Worm (Caenorhabditis elegans) whole organism, L1 larva: ENCODE measurements around the gene glb-1.

Source experiments
- dsc-1 ChIP-seq: sonication (generic microtip); optimal IDR thresholded peaks from 2 replicates; lab custom pipeline; 2016; ENCODE audit warnings: mild to moderate bottlenecking, missing genetic modification characterization, missing compliant biosample characterization
- egl-27 ChIP-seq, 2 experiments: fragments of 150-350 bp in 1 of 2; sonication (generic microtip); optimal IDR thresholded peaks; 3 replicates each; lab custom pipeline; 2017 to 2018; ENCODE audit warnings: missing biosample characterization in 2 of 2, missing genetic modification characterization in 2 of 2, missing genetic modification reagents in 2 of 2
- rnt-1 ChIP-seq: sonication (generic microtip); optimal IDR thresholded peaks from 2 replicates; lab custom pipeline; 2016; ENCODE audit warnings: mild to moderate bottlenecking, missing genetic modification characterization, moderate library complexity, missing compliant biosample characterization
- tlp-1 ChIP-seq: fragments of 150-350 bp; optimal IDR thresholded peaks from 2 replicates; lab custom pipeline; 2014; ENCODE audit warnings: missing biosample characterization, missing genetic modification characterization

DNA sequence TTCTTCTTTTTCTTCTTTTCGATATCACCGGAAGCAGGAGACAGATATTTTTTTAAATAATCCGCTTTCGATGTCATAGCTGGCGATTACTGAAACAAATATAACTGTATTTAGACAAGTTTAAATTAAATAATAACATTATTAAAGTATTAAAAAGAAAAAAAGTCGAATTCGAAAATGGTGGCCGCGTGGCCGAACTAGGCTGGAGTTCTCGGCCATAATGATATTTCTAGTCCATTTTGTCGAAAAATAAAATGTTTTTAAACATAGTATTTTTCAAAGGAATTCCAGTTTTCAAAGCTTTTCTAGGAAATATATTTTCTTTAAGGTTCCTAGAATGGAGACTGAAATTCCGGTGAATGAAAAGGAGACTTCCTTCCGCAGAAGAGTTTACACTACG is 44.5 kb upstream of the glb-1 start, which contains the start of the genes bud-13 and rpap-2:
- TF ChIP-seq tlp-1 (tag; lab: Kevin White, UChicago) = no peak
- peak; percentile 63 for TF ChIP-seq rnt-1
- TF ChIP-seq dsc-1 (tag; lab: Kevin White, UChicago) = no peak
- TF ChIP-seq egl-27 (tag; optimal IDR thresholded peaks at IDR 0.05; lab: Kevin White, UChicago) = no peak
